Worm (Caenorhabditis elegans): Measurements from ENCODE around the gene acr-20.

The acr-20 gene

ce11 chrII:14404741-14405488, 27.2 kb upstream of the acr-20 start (continued):
- TF ChIP-seq F13H6.1 (tag; optimal IDR thresholded peaks at IDR 0.05) (peak; percentile 92), nhr-23 (tag; optimal IDR thresholded peaks at IDR 0.05) (no peak)

- TF ChIP-seq nhr-11 (tag; optimal IDR thresholded peaks at IDR 0.05) (no peak), blmp-1 (tag; optimal IDR thresholded peaks at IDR 0.05; ENCODE audit: insufficient read depth) (no peak), aly-2 (tag; optimal IDR thresholded peaks at IDR 0.05) (no peak), Y55F3AM.14 (GFP tag; optimal IDR thresholded peaks at IDR 0.05) (no peak), F13H6.1 (tag; optimal IDR thresholded peaks at IDR 0.05) (peak; percentile 33), nhr-23 (tag; optimal IDR thresholded peaks at IDR 0.05) (no peak), crh-2 (tag; optimal IDR thresholded peaks at IDR 0.05) (peak; percentile 44), unc-39 (tag; optimal IDR thresholded peaks at IDR 0.05) (no peak), nhr-129 (tag; optimal IDR thresholded peaks at IDR 0.05) (peak; percentile 19), R02D3.7 (tag; optimal IDR thresholded peaks at IDR 0.05) (no peak), lsy-2 (tag; optimal IDR thresholded peaks at IDR 0.05) (peak in 1 of 2 experiments; percentile 5), peb-1 (tag; optimal IDR thresholded peaks at IDR 0.05) (no peak)
These were observed 26.6 kb upstream of the acr-20 start for ce11 chrII:14404266-14404665.

DNA sequence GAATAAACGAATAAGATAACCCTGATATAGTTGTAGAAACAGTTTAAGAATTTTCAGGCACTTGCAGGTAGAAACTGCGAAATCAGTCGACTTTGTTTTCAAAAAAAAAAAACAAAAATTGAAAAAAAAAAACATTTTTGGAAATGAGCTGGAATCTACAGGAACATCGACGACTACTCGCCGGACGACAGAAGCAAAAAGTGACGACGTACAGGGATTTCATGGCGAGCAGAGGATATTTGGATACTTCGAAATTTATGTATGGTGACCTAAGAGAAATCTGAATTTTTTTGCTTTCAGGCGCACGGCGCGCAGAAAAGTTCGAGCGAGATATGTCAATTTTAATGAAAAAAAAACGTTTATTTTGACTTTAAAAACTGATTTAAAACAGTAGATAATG, 23.4 kb upstream of the acr-20 start:
- TF ChIP-seq ztf-1 (GFP tag; conservative IDR thresholded peaks at IDR 0.05): no peak
- TF ChIP-seq lin-11 (tag; optimal IDR thresholded peaks at IDR 0.05): no peak
- TF ChIP-seq mdl-1 (tag; optimal IDR thresholded peaks at IDR 0.05): no peak
- no peak for TF ChIP-seq alr-1 (tag; optimal IDR thresholded peaks at IDR 0.05)
- no peak for TF ChIP-seq mbf-1 (tag; optimal IDR thresholded peaks at IDR 0.05)
- TF ChIP-seq nhr-12 (tag; optimal IDR thresholded peaks at IDR 0.05): no peak
- no peak for TF ChIP-seq blmp-1 (tag; optimal IDR thresholded peaks at IDR 0.05; ENCODE audit: insufficient read depth)
- TF ChIP-seq aly-2 (tag; optimal IDR thresholded peaks at IDR 0.05): no peak
- no peak for TF ChIP-seq nhr-10 (tag; optimal IDR thresholded peaks at IDR 0.05)
- no peak for TF ChIP-seq unc-62 (GFP tag; optimal IDR thresholded peaks at IDR 0.05)
- TF ChIP-seq ama-1 (optimal IDR thresholded peaks at IDR 0.05): no peak
- TF ChIP-seq snpc-4 (tag; optimal IDR thresholded peaks at IDR 0.05): no peak
- no peak for TF ChIP-seq sma-3 (GFP tag; optimal IDR thresholded peaks at IDR 0.05)
- no peak for TF ChIP-seq lsy-2 (tag; optimal IDR thresholded peaks at IDR 0.05)
- no peak for TF ChIP-seq unc-39 (tag; optimal IDR thresholded peaks at IDR 0.05)
- no peak for TF ChIP-seq lin-13 (GFP tag; optimal IDR thresholded peaks at IDR 0.05)

- TF ChIP-seq alr-1 (tag; optimal IDR thresholded peaks at IDR 0.05): no peak
- TF ChIP-seq lin-39 (tag; optimal IDR thresholded peaks at IDR 0.05): no peak
- TF ChIP-seq F13H6.1 (tag; optimal IDR thresholded peaks at IDR 0.05): peak; percentile 77
- TF ChIP-seq nhr-129 (tag; optimal IDR thresholded peaks at IDR 0.05): peak; percentile 89
- peak; percentile 65 to 94 for TF ChIP-seq lsy-2 (tag; optimal IDR thresholded peaks at IDR 0.05)
- TF ChIP-seq nhr-25 (tag; optimal IDR thresholded peaks at IDR 0.05): peak; percentile 93
- TF ChIP-seq ama-1 (optimal IDR thresholded peaks at IDR 0.05): peak; percentile 70
- peak; percentile 99 for TF ChIP-seq C34F6.9 (tag; optimal IDR thresholded peaks at IDR 0.05)
- peak; percentile 10 for TF ChIP-seq ceh-16 (tag; optimal IDR thresholded peaks at IDR 0.05)
- no peak for TF ChIP-seq R02D3.7 (tag; optimal IDR thresholded peaks at IDR 0.05)
- TF ChIP-seq unc-55 (GFP tag; optimal IDR thresholded peaks at IDR 0.05): peak; percentile 93
- TF ChIP-seq blmp-1 (tag; optimal IDR thresholded peaks at IDR 0.05; ENCODE audit: insufficient read depth): peak; percentile 62
- peak; percentile 60 for TF ChIP-seq ztf-4 (tag; optimal IDR thresholded peaks at IDR 0.05)
- no peak for TF ChIP-seq Y55F3AM.14 (GFP tag; optimal IDR thresholded peaks at IDR 0.05)
- TF ChIP-seq snpc-4 (tag; optimal IDR thresholded peaks at IDR 0.05): peak; percentile 72
- TF ChIP-seq dmd-4 (tag; optimal IDR thresholded peaks at IDR 0.05): no peak
- no peak for TF ChIP-seq unc-62 (GFP tag; optimal IDR thresholded peaks at IDR 0.05)
- peak; percentile 84 for TF ChIP-seq sma-3 (GFP tag; optimal IDR thresholded peaks at IDR 0.05)
- no peak for TF ChIP-seq unc-39 (tag; optimal IDR thresholded peaks at IDR 0.05)
- no peak for TF ChIP-seq peb-1 (tag; optimal IDR thresholded peaks at IDR 0.05)
- TF ChIP-seq nhr-6 (tag; optimal IDR thresholded peaks at IDR 0.05): peak; percentile 28
- peak; percentile 84 for TF ChIP-seq gmeb-1 (tag; optimal IDR thresholded peaks at IDR 0.05)
- TF ChIP-seq ceh-82 (tag; optimal IDR thresholded peaks at IDR 0.05): no peak
- peak; percentile 73 to 93 for TF ChIP-seq mdl-1 (tag; optimal IDR thresholded peaks at IDR 0.05)
- TF ChIP-seq sem-4 (tag; optimal IDR thresholded peaks at IDR 0.05): peak; percentile 89
- TF ChIP-seq ztf-1 (GFP tag; conservative IDR thresholded peaks at IDR 0.05): no peak
- TF ChIP-seq lin-13 (GFP tag; optimal IDR thresholded peaks at IDR 0.05): peak; percentile 89
- peak; percentile 96 for TF ChIP-seq crh-2 (tag; optimal IDR thresholded peaks at IDR 0.05)
- peak; percentile 80 for TF ChIP-seq fos-1 (tag; optimal IDR thresholded peaks at IDR 0.05)
- TF ChIP-seq sma-9 (GFP tag; optimal IDR thresholded peaks at IDR 0.05): no peak
- TF ChIP-seq sma-9 (tag; optimal IDR thresholded peaks at IDR 0.05): no peak
- TF ChIP-seq lin-11 (tag; optimal IDR thresholded peaks at IDR 0.05): peak; percentile 81
- TF ChIP-seq elt-1 (tag; optimal IDR thresholded peaks at IDR 0.05): no peak
- TF ChIP-seq nhr-21 (tag; optimal IDR thresholded peaks at IDR 0.05): peak; percentile 80
- peak; percentile 74 for TF ChIP-seq mab-5 (tag; optimal IDR thresholded peaks at IDR 0.05)
- no peak for TF ChIP-seq elt-3 (tag; optimal IDR thresholded peaks at IDR 0.05)
- TF ChIP-seq nhr-237 (tag; optimal IDR thresholded peaks at IDR 0.05): no peak
- TF ChIP-seq nhr-10 (tag; optimal IDR thresholded peaks at IDR 0.05): no peak
These were observed 21.9 kb upstream of the acr-20 start for ce11 chrII:14399595-14399994.
